Fruit fly (Drosophila melanogaster): Measurements from ENCODE around the gene CG5281.
A peak's percentile ranks its signal among the peaks of the same experiment; 100 is the strongest.

CG5281 gene

DNA sequence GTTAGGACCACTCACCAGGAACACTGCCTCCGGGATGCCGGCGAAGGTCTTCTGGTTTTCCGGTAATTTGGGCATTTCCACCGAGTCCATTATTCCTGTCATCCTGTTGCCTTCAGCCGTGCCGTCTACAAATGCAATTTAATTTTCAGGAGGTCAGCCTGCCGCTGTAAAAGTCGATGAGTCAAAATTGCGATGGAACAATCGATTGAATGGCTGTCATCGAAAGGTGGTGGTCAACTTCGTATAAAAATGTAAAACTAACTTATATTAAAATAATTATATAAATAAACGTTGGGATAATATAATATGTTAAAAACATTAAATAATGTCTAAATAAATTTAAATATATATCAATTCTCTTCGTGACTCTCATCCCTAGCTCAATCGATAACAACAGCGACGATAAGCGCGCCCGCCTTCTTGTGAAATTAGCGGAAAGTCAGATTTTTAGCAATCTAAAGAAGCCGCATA is 25.9 kb upstream of the CG5281 start, which contains the start of the genes mgr and Irbp (continued):
- no peak for TF ChIP-seq cg (GFP tag; optimal IDR thresholded peaks at IDR 0.05)
- TF ChIP-seq Hr78 (GFP tag; optimal IDR thresholded peaks at IDR 0.05), result no peak
- TF ChIP-seq gcm2 (GFP tag; optimal IDR thresholded peaks at IDR 0.05), result peak; percentile 9
- TF ChIP-seq CG14860 (GFP tag; IDR thresholded peaks at IDR 0.05; ENCODE audit: partially characterized antibody), result peak; percentile 85
- peak; percentile 81 for TF ChIP-seq odd (GFP tag; optimal IDR thresholded peaks at IDR 0.05)
- peak; percentile 97 for TF ChIP-seq CG2712 (tag; optimal IDR thresholded peaks at IDR 0.05)
- TF ChIP-seq CG17802 (tag; optimal IDR thresholded peaks at IDR 0.05), result peak; percentile 59
- peak; percentile 5 for TF ChIP-seq pnt (GFP tag; optimal IDR thresholded peaks at IDR 0.05)
- TF ChIP-seq Dfd (GFP tag; optimal IDR thresholded peaks at IDR 0.05), result no peak
- TF ChIP-seq CG12299 (tag; optimal IDR thresholded peaks at IDR 0.05), result peak; percentile 80
- no peak for TF ChIP-seq CG12236 (GFP tag; optimal IDR thresholded peaks at IDR 0.05)
- peak; percentile 90 for TF ChIP-seq az2 (GFP tag; optimal IDR thresholded peaks at IDR 0.05)
- peak; percentile 83 for TF ChIP-seq CG11560 (tag; IDR thresholded peaks at IDR 0.05)
- TF ChIP-seq gro (GFP tag; optimal IDR thresholded peaks at IDR 0.05), result no peak
- no peak for TF ChIP-seq CG17568 (GFP tag; optimal IDR thresholded peaks at IDR 0.05)
- TF ChIP-seq CG3726 (GFP tag; IDR thresholded peaks at IDR 0.05), result peak; percentile 85
- TF ChIP-seq Nf-YB (GFP tag; optimal IDR thresholded peaks at IDR 0.05), result peak; percentile 73
- no peak for TF ChIP-seq sc (optimal IDR thresholded peaks at IDR 0.05)
- peak; percentile 84 for TF ChIP-seq sc (GFP tag; optimal IDR thresholded peaks at IDR 0.05)
- TF ChIP-seq cas (GFP tag; IDR thresholded peaks at IDR 0.05), result peak; percentile 88
- peak; percentile 79 for TF ChIP-seq CG10654 (GFP tag; optimal IDR thresholded peaks at IDR 0.05)
- TF ChIP-seq slou (GFP tag; optimal IDR thresholded peaks at IDR 0.05), result peak; percentile 59
- no peak; the same call in 1 of the 2 replicates for TF ChIP-seq ham (GFP tag; IDR thresholded peaks at IDR 0.05)
- TF ChIP-seq wek (GFP tag; optimal IDR thresholded peaks at IDR 0.05), result no peak
- TF ChIP-seq CG4328 (GFP tag; optimal IDR thresholded peaks at IDR 0.05), result peak; percentile 69
- TF ChIP-seq CG6813 (GFP tag; optimal IDR thresholded peaks at IDR 0.05), result peak; percentile 75
- TF ChIP-seq stwl (tag; optimal IDR thresholded peaks at IDR 0.05), result peak; percentile 80
- TF ChIP-seq sna (GFP tag; IDR thresholded peaks at IDR 0.05; ENCODE audit: partially characterized antibody), result peak; percentile 88
- TF ChIP-seq kah (GFP tag; optimal IDR thresholded peaks at IDR 0.05), result peak; percentile 68
- TF ChIP-seq CG11456 (GFP tag; IDR thresholded peaks at IDR 0.05), result peak; percentile 92
- TF ChIP-seq CG13123 (GFP tag; optimal IDR thresholded peaks at IDR 0.05), result peak; percentile 90
- peak; percentile 72 for TF ChIP-seq D19B (GFP tag; optimal IDR thresholded peaks at IDR 0.05)
- TF ChIP-seq CG11504 (tag; optimal IDR thresholded peaks at IDR 0.05), result peak; percentile 91
- TF ChIP-seq CG6791 (GFP tag; IDR thresholded peaks at IDR 0.05; ENCODE audit: partially characterized antibody), result no peak; the same call in 2 of the 3 replicates
- no peak for TF ChIP-seq ERR (GFP tag; optimal IDR thresholded peaks at IDR 0.05)
- TF ChIP-seq CrebB (tag; optimal IDR thresholded peaks at IDR 0.05), result peak; percentile 75
- no peak for TF ChIP-seq CG7987 (GFP tag; optimal IDR thresholded peaks at IDR 0.05)
- TF ChIP-seq CG8478 (optimal IDR thresholded peaks at IDR 0.05), result no peak
- peak; percentile 93 for TF ChIP-seq Hmr (GFP tag; optimal IDR thresholded peaks at IDR 0.05)
- TF ChIP-seq B-H1 (GFP tag; IDR thresholded peaks at IDR 0.05), result peak; percentile 91
- peak; percentile 14; the same call in 1 of the 3 replicates for TF ChIP-seq mld (GFP tag; IDR thresholded peaks at IDR 0.05; ENCODE audit: partially characterized antibody)
- peak; percentile 73 for TF ChIP-seq CG10431 (GFP tag; optimal IDR thresholded peaks at IDR 0.05)
- TF ChIP-seq her (GFP tag; optimal IDR thresholded peaks at IDR 0.05), result no peak
- TF ChIP-seq vfl (GFP tag; optimal IDR thresholded peaks at IDR 0.05), result peak; percentile 65
- peak; percentile 4 for TF ChIP-seq CG3163 (GFP tag; optimal IDR thresholded peaks at IDR 0.05)
- peak; percentile 72 for TF ChIP-seq CG12219 (GFP tag; optimal IDR thresholded peaks at IDR 0.05)
- peak; percentile 97 for TF ChIP-seq MBD-R2 (GFP tag; IDR thresholded peaks at IDR 0.05)
- peak; percentile 63 for TF ChIP-seq CG6654 (GFP tag; optimal IDR thresholded peaks at IDR 0.05)
- peak; percentile 76 for TF ChIP-seq Sry-δ (GFP tag; optimal IDR thresholded peaks at IDR 0.05)
- TF ChIP-seq CG15601 (tag; optimal IDR thresholded peaks at IDR 0.05), result peak; percentile 91
- TF ChIP-seq Dbx (GFP tag; IDR thresholded peaks at IDR 0.05), result peak; percentile 96

Measured in whole organism, embryonic.